Worm (Caenorhabditis elegans) whole organism, L2 larva: ENCODE data around the gene str-67.

ENCODE experiments used
- C34F6.9 ChIP-seq: fragments of 150-350 bp; optimal IDR thresholded peaks from 2 replicates; lab custom pipeline; 2014; ENCODE audit warnings: missing biosample characterization, missing genetic modification characterization
- R02D3.7 ChIP-seq: fragments of 150-350 bp; optimal IDR thresholded peaks from 2 replicates; lab custom pipeline; 2014; ENCODE audit warnings: missing biosample characterization, missing genetic modification characterization
- Y55F3AM.14 ChIP-seq: fragments of 200-800 bp; sonication (Bioruptor generic); optimal IDR thresholded peaks from 2 replicates; lab custom pipeline; 2018; ENCODE audit warnings: mild to moderate bottlenecking, missing genetic modification characterization, missing compliant biosample characterization
- ceh-16 ChIP-seq: fragments of 150-350 bp; optimal IDR thresholded peaks from 2 replicates; lab custom pipeline; 2014; ENCODE audit warnings: missing biosample characterization, missing genetic modification characterization
- ceh-82 ChIP-seq: fragments of 150-350 bp; optimal IDR thresholded peaks from 2 replicates; lab custom pipeline; 2014; ENCODE audit warnings: missing biosample characterization, missing genetic modification characterization
- dmd-4 ChIP-seq: sonication (generic microtip); optimal IDR thresholded peaks from 2 replicates; lab custom pipeline; 2017; ENCODE audit warnings: missing biosample characterization, missing genetic modification characterization
- elt-1 ChIP-seq: fragments of 150-350 bp; optimal IDR thresholded peaks from 2 replicates; lab custom pipeline; 2014; ENCODE audit warnings: missing biosample characterization, missing genetic modification characterization
- gmeb-1 ChIP-seq: fragments of 150-350 bp; optimal IDR thresholded peaks from 2 replicates; lab custom pipeline; 2014; ENCODE audit warnings: missing biosample characterization, missing genetic modification characterization
- lin-11 ChIP-seq: fragments of 150-350 bp; sonication (generic microtip); optimal IDR thresholded peaks from 2 replicates; lab custom pipeline; 2014; ENCODE audit warnings: missing biosample characterization, missing genetic modification characterization, inconsistent platforms, mixed read lengths
- mbf-1 ChIP-seq: sonication (generic microtip); optimal IDR thresholded peaks from 2 replicates; lab custom pipeline; 2017; ENCODE audit warnings: missing biosample characterization, missing genetic modification characterization
- nhr-10 ChIP-seq: sonication (generic microtip); optimal IDR thresholded peaks from 2 replicates; lab custom pipeline; 2017; ENCODE audit warnings: missing biosample characterization, missing genetic modification characterization
- nhr-21 ChIP-seq: fragments of 150-350 bp; optimal IDR thresholded peaks from 2 replicates; lab custom pipeline; 2014; ENCODE audit warnings: missing biosample characterization, missing genetic modification characterization
- nhr-23 ChIP-seq: fragments of 150-350 bp; optimal IDR thresholded peaks from 2 replicates; lab custom pipeline; 2014; ENCODE audit warnings: missing biosample characterization, missing genetic modification reagents, missing genetic modification characterization
- nhr-237 ChIP-seq: fragments of 150-350 bp; optimal IDR thresholded peaks from 2 replicates; lab custom pipeline; 2014; ENCODE audit warnings: missing biosample characterization, missing genetic modification characterization
- nhr-25 ChIP-seq: fragments of 150-350 bp; sonication (generic microtip); optimal IDR thresholded peaks from 3 replicates; lab custom pipeline; 2014; ENCODE audit warnings: missing biosample characterization, missing genetic modification characterization
- skn-1 ChIP-seq: sonication (generic microtip); optimal IDR thresholded peaks from 2 replicates; lab custom pipeline; 2017; ENCODE audit warnings: missing biosample characterization, missing genetic modification characterization
- sma-3 ChIP-seq: sonication (generic microtip); optimal IDR thresholded peaks from 2 replicates; lab custom pipeline; 2016; ENCODE audit warnings: missing genetic modification reagents, missing genetic modification characterization, missing compliant biosample characterization
- zag-1 ChIP-seq: fragments of 150-350 bp; optimal IDR thresholded peaks from 2 replicates; lab custom pipeline; 2014; ENCODE audit warnings: missing biosample characterization, missing genetic modification characterization
- ztf-11 ChIP-seq: sonication (generic microtip); optimal IDR thresholded peaks from 2 replicates; lab custom pipeline; 2017; ENCODE audit warnings: missing biosample characterization, missing genetic modification characterization
- ztf-4 ChIP-seq: fragments of 150-350 bp; optimal IDR thresholded peaks from 2 replicates; lab custom pipeline; 2014; ENCODE audit warnings: missing biosample characterization, missing genetic modification characterization

Gene str-67

ce11 chrV:1013637-1014036, 50.8 kb downstream of the str-67 start:
- TF ChIP-seq nhr-10 (tag; lab: Kevin White, UChicago) = no peak
- no peak for TF ChIP-seq ceh-16
- TF ChIP-seq gmeb-1 (tag; lab: Kevin White, UChicago) = no peak
- no peak for TF ChIP-seq skn-1
- no peak for TF ChIP-seq nhr-25 (tag; lab: Kevin White, UChicago)
- TF ChIP-seq C34F6.9 = no peak
- TF ChIP-seq nhr-23 = no peak
- TF ChIP-seq lin-11 (tag; lab: Kevin White, UChicago) = no peak
- no peak for TF ChIP-seq Y55F3AM.14 (GFP tag; lab: Kevin White, UChicago)
- no peak for TF ChIP-seq ztf-4 (tag; lab: Kevin White, UChicago)
- no peak for TF ChIP-seq ceh-82 (tag; lab: Kevin White, UChicago)
- no peak for TF ChIP-seq zag-1 (tag; lab: Kevin White, UChicago)
- TF ChIP-seq dmd-4 (tag; lab: Kevin White, UChicago) = no peak
- no peak for TF ChIP-seq ztf-11 (tag; lab: Kevin White, UChicago)
- TF ChIP-seq mbf-1 (tag; lab: Kevin White, UChicago) = no peak
- no peak for TF ChIP-seq sma-3 (GFP tag; lab: Kevin White, UChicago)
- TF ChIP-seq R02D3.7 = no peak
- TF ChIP-seq nhr-237 = no peak
- TF ChIP-seq elt-1 (tag; lab: Kevin White, UChicago) = no peak
- no peak for TF ChIP-seq nhr-21 (tag; lab: Kevin White, UChicago)
